Fruit fly (Drosophila melanogaster) whole organism, embryonic: ENCODE results near the gene Oatp26F.
A peak's percentile ranks its signal among the peaks of the same experiment; 100 is the strongest.

Experiments used
- Ada2b ChIP-seq: fragments of 200-800 bp; sonication (Bioruptor generic); IDR thresholded peaks from 2 replicates; pipeline ENCODE4 v1.3.6; 2022; ENCODE audit warnings: missing biosample characterization, missing genetic modification characterization
- Aef1 ChIP-seq: fragments of 200-800 bp; sonication (Bioruptor generic); IDR thresholded peaks from 3 replicates; pipeline ENCODE4 v1.3.6; 2022; ENCODE audit warnings: missing biosample characterization, missing genetic modification characterization
- Atf3 ChIP-seq: fragments of 200-800 bp; sonication (Bioruptor generic); optimal IDR thresholded peaks from 3 replicates; lab custom pipeline; 2016; ENCODE audit warnings: missing biosample characterization, missing genetic modification characterization
- CG10366 ChIP-seq: fragments of 200-800 bp; sonication (Bioruptor generic); IDR thresholded peaks from 2 replicates; pipeline ENCODE4 v1.3.6; 2022; ENCODE audit warnings: missing biosample characterization, missing genetic modification characterization
- CG11093 ChIP-seq: fragments of 200-800 bp; sonication (Bioruptor generic); IDR thresholded peaks from 3 replicates; pipeline ENCODE4 v1.3.6; 2022; ENCODE audit warnings: missing biosample characterization, missing genetic modification characterization
- CG11695 ChIP-seq: fragments of 200-800 bp; sonication (Bioruptor generic); IDR thresholded peaks from 3 replicates; pipeline ENCODE4 v1.3.6; 2022; ENCODE audit warnings: missing biosample characterization, missing genetic modification characterization
- CG12744 ChIP-seq: fragments of 200-800 bp; sonication (Bioruptor generic); optimal IDR thresholded peaks from 2 replicates; lab custom pipeline; 2016; ENCODE audit warnings: missing biosample characterization, missing genetic modification characterization
- CG13894 ChIP-seq: fragments of 200-800 bp; sonication (Bioruptor generic); optimal IDR thresholded peaks from 3 replicates; lab custom pipeline; 2018; ENCODE audit warnings: missing biosample characterization, mild to moderate bottlenecking, missing genetic modification characterization, moderate library complexity
- CG14014 ChIP-seq: fragments of 200-800 bp; sonication (Bioruptor generic); IDR thresholded peaks from 2 replicates; pipeline ENCODE4 v1.3.6; 2022; ENCODE audit warnings: missing biosample characterization, missing genetic modification characterization
- CG14965 ChIP-seq: fragments of 200-800 bp; sonication (Bioruptor generic); optimal IDR thresholded peaks from 2 replicates; lab custom pipeline; 2016; ENCODE audit warnings: missing biosample characterization, missing genetic modification characterization, borderline replicate concordance
- CG15011 ChIP-seq: fragments of 200-800 bp; sonication (Bioruptor generic); optimal IDR thresholded peaks from 3 replicates; lab custom pipeline; 2018; ENCODE audit warnings: missing biosample characterization, mild to moderate bottlenecking, missing genetic modification characterization
- CG16813 ChIP-seq: fragments of 200-800 bp; sonication (Bioruptor generic); IDR thresholded peaks from 3 replicates; pipeline ENCODE4 v1.3.6; 2022; ENCODE audit warnings: missing biosample characterization, missing genetic modification characterization; ENCODE audit not compliant: partially characterized antibody
- CG17802 ChIP-seq: fragments of 200-800 bp; sonication (Bioruptor generic); optimal IDR thresholded peaks from 2 replicates; lab custom pipeline; 2018; ENCODE audit warnings: missing biosample characterization, mild to moderate bottlenecking, missing genetic modification characterization, moderate library complexity
- CG17829 ChIP-seq: fragments of 200-800 bp; optimal IDR thresholded peaks from 2 replicates; lab custom pipeline; 2019; ENCODE audit warnings: missing biosample characterization, mild to moderate bottlenecking, missing genetic modification characterization, moderate library complexity
- CG18262 ChIP-seq: fragments of 200-800 bp; optimal IDR thresholded peaks from 3 replicates; lab custom pipeline; 2019; ENCODE audit warnings: missing biosample characterization, mild to moderate bottlenecking, missing genetic modification characterization, moderate library complexity
- CG30403 ChIP-seq: fragments of 200-800 bp; sonication (Bioruptor generic); optimal IDR thresholded peaks from 3 replicates; lab custom pipeline; 2016; ENCODE audit warnings: missing biosample characterization, missing genetic modification characterization
- CG31388 ChIP-seq: fragments of 200-800 bp; sonication (Bioruptor generic); optimal IDR thresholded peaks from 2 replicates; lab custom pipeline; 2016; ENCODE audit warnings: missing biosample characterization, missing genetic modification characterization
- CG7271 ChIP-seq: fragments of 200-800 bp; sonication (Bioruptor generic); optimal IDR thresholded peaks from 2 replicates; lab custom pipeline; 2018; ENCODE audit warnings: missing biosample characterization, mild to moderate bottlenecking, missing genetic modification characterization, moderate library complexity
- CG9817 ChIP-seq: fragments of 200-800 bp; sonication (Bioruptor generic); optimal IDR thresholded peaks from 2 replicates; lab custom pipeline; 2018; ENCODE audit warnings: missing biosample characterization, mild to moderate bottlenecking, missing genetic modification characterization, moderate library complexity
- D19B ChIP-seq: fragments of 200-800 bp; sonication (Bioruptor generic); optimal IDR thresholded peaks from 2 replicates; lab custom pipeline; 2017; ENCODE audit warnings: missing biosample characterization, mild to moderate bottlenecking, missing genetic modification characterization
- Dip2 ChIP-seq: fragments of 200-800 bp; sonication (Bioruptor generic); IDR thresholded peaks from 2 replicates; pipeline ENCODE4 v1.3.6; 2022; ENCODE audit warnings: missing biosample characterization, missing genetic modification characterization
- E2f2 ChIP-seq: fragments of 200-800 bp; sonication (Bioruptor generic); IDR thresholded peaks from 2 replicates; pipeline ENCODE4 v1.3.6; 2022; ENCODE audit warnings: missing biosample characterization, missing genetic modification characterization
- Hmx ChIP-seq: fragments of 200-800 bp; sonication (Bioruptor generic); optimal IDR thresholded peaks from 2 replicates; lab custom pipeline; 2016; ENCODE audit warnings: missing biosample characterization, missing genetic modification characterization
- Hr3 ChIP-seq: fragments of 200-800 bp; sonication (Bioruptor generic); optimal IDR thresholded peaks from 3 replicates; lab custom pipeline; 2016; ENCODE audit warnings: missing biosample characterization, missing genetic modification characterization
- Kr ChIP-seq: fragments of 200-800 bp; sonication (Bioruptor generic); optimal IDR thresholded peaks from 2 replicates; lab custom pipeline; 2017; ENCODE audit warnings: missing biosample characterization, mild to moderate bottlenecking, missing genetic modification characterization
- MESR4 ChIP-seq: fragments of 200-800 bp; sonication (Bioruptor generic); optimal IDR thresholded peaks from 2 replicates; lab custom pipeline; 2018; ENCODE audit warnings: missing biosample characterization, mild to moderate bottlenecking, missing genetic modification characterization, moderate library complexity
- Myb ChIP-seq: fragments of 200-800 bp; sonication (Bioruptor generic); optimal IDR thresholded peaks from 2 replicates; lab custom pipeline; 2016; ENCODE audit warnings: missing biosample characterization, missing genetic modification characterization
- Neu2 ChIP-seq: fragments of 200-800 bp; sonication (Bioruptor generic); optimal IDR thresholded peaks from 3 replicates; lab custom pipeline; 2016; ENCODE audit warnings: missing biosample characterization, missing genetic modification characterization, borderline replicate concordance
- ac ChIP-seq: fragments of 200-800 bp; sonication (Bioruptor generic); optimal IDR thresholded peaks from 3 replicates; lab custom pipeline; 2017; ENCODE audit warnings: missing biosample characterization, mild to moderate bottlenecking, missing genetic modification characterization
- al ChIP-seq: fragments of 200-800 bp; sonication (Bioruptor generic); IDR thresholded peaks from 2 replicates; pipeline ENCODE4 v1.3.6; 2022; ENCODE audit warnings: missing biosample characterization, missing genetic modification characterization
- amos ChIP-seq: fragments of 200-800 bp; sonication (Bioruptor generic); IDR thresholded peaks from 2 replicates; pipeline ENCODE4 v1.3.6; 2022; ENCODE audit warnings: missing biosample characterization, missing genetic modification characterization; ENCODE audit not compliant: partially characterized antibody
- az2 ChIP-seq: fragments of 200-800 bp; sonication (Bioruptor generic); optimal IDR thresholded peaks from 3 replicates; lab custom pipeline; 2016; ENCODE audit warnings: missing biosample characterization, missing genetic modification characterization
- dmrt99B ChIP-seq: fragments of 200-800 bp; sonication (Bioruptor generic); optimal IDR thresholded peaks from 2 replicates; lab custom pipeline; 2018; ENCODE audit warnings: missing biosample characterization, mild to moderate bottlenecking, missing genetic modification characterization, moderate library complexity
- fd64A ChIP-seq: fragments of 200-800 bp; sonication (Bioruptor generic); optimal IDR thresholded peaks from 3 replicates; lab custom pipeline; 2018; ENCODE audit warnings: missing biosample characterization, mild to moderate bottlenecking, missing genetic modification characterization
- h ChIP-seq: fragments of >200 bp; optimal IDR thresholded peaks from 2 replicates; lab custom pipeline; 2017
- klu ChIP-seq: fragments of 200-800 bp; sonication (Bioruptor generic); IDR thresholded peaks from 2 replicates; pipeline ENCODE4 v1.3.6; 2022; ENCODE audit warnings: missing biosample characterization, missing genetic modification characterization
- lilli ChIP-seq: fragments of 200-800 bp; sonication (Bioruptor generic); optimal IDR thresholded peaks from 3 replicates; lab custom pipeline; 2016; ENCODE audit warnings: missing biosample characterization, missing genetic modification characterization
- mam ChIP-seq: fragments of 200-800 bp; sonication (Bioruptor generic); optimal IDR thresholded peaks from 3 replicates; lab custom pipeline; 2016; ENCODE audit warnings: missing biosample characterization, missing genetic modification characterization
- oc ChIP-seq: fragments of 200-800 bp; sonication (Bioruptor generic); optimal IDR thresholded peaks from 2 replicates; lab custom pipeline; 2018; ENCODE audit warnings: missing biosample characterization, mild to moderate bottlenecking, missing genetic modification characterization, moderate library complexity
- pita ChIP-seq: fragments of 200-800 bp; sonication (Bioruptor generic); optimal IDR thresholded peaks from 2 replicates; lab custom pipeline; 2017; ENCODE audit warnings: missing biosample characterization, mild to moderate bottlenecking, missing genetic modification characterization
- schlank ChIP-seq: fragments of 200-800 bp; sonication (Bioruptor generic); optimal IDR thresholded peaks from 2 replicates; lab custom pipeline; 2018; ENCODE audit warnings: missing biosample characterization, mild to moderate bottlenecking, missing genetic modification characterization
- sd ChIP-seq: fragments of 200-800 bp; sonication (Bioruptor generic); optimal IDR thresholded peaks from 3 replicates; lab custom pipeline; 2018; ENCODE audit warnings: missing biosample characterization, mild to moderate bottlenecking, missing genetic modification characterization, moderate library complexity
- sens ChIP-seq: fragments of 200-800 bp; sonication (Bioruptor generic); peaks from one replicate; lab custom pipeline; 2016; ENCODE audit warnings: missing biosample characterization, missing genetic modification characterization
- seq ChIP-seq: fragments of 200-800 bp; sonication (Bioruptor generic); IDR thresholded peaks from 2 replicates; pipeline ENCODE4 v1.3.6; 2022; ENCODE audit warnings: missing biosample characterization, missing genetic modification characterization
- sisA ChIP-seq: fragments of 200-800 bp; sonication (Bioruptor generic); IDR thresholded peaks from 2 replicates; pipeline ENCODE4 v1.3.6; 2022; ENCODE audit warnings: missing biosample characterization, missing genetic modification characterization
- slou ChIP-seq: fragments of 200-800 bp; sonication (Bioruptor generic); optimal IDR thresholded peaks from 3 replicates; lab custom pipeline; 2016; ENCODE audit warnings: missing biosample characterization, missing genetic modification characterization
- sqz ChIP-seq: fragments of 200-800 bp; sonication (Bioruptor generic); optimal IDR thresholded peaks from 3 replicates; lab custom pipeline; 2018; ENCODE audit warnings: missing biosample characterization, mild to moderate bottlenecking, missing genetic modification characterization
- tll ChIP-seq, 2 experiments: fragments of 200-800 bp in 1 of 2; fragments of >200 bp in 1 of 2; sonication (Bioruptor generic) in 1 of 2; optimal IDR thresholded peaks; 2 replicates each; lab custom pipeline; 2017 to 2019; ENCODE audit warnings: missing biosample characterization in 2 of 2, missing genetic modification characterization in 2 of 2, mild to moderate bottlenecking in 1 of 2, moderate library complexity in 1 of 2
- toy ChIP-seq: fragments of 200-800 bp; sonication (Bioruptor generic); IDR thresholded peaks from 2 replicates; pipeline ENCODE4 v1.3.6; 2022; ENCODE audit warnings: missing biosample characterization, missing genetic modification characterization

The Oatp26F gene

DNA sequence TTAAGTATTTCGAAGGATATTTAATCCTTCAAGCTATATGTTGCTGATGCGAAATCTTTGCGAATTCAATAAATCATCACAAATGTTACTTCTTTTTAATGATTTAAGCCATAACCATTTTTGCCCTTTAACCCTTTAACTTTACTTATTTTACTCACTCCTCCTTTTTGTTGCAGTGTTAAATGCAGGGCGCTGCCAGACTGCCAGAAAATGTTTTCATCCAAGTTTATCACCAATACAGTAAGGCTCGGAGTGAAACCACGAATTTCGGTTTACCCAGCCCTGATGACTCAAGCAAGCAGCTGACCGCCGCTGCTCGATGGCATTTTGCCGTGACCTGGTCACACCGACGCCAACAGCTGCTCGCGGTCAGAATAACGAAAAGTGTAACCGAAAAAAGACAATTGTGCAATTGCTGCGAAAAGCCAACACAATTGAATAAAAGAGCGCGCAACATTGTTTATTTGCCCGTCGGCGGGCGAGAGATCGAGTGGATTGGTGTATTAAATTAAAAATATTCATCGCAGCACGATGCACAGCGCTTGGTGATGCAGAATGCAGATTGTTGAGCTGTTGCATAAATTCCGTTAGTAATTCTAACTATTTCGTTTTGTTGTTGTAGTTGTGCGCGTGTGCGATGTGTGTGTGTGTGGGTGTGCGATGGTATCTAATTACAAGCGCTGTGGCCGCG, 21.4 kb downstream of the Oatp26F start, which contains the start of gene CG11050 (continued):
- TF ChIP-seq tll (GFP tag; optimal IDR thresholded peaks at IDR 0.05; lab: Kevin White, UChicago) (peak in 1 of 2 experiments; percentile 72), pita (GFP tag; lab: Kevin White, UChicago) (peak; percentile 90), Ada2b (GFP tag; lab: Robert Waterston, UW) (peak; percentile 71), CG11695 (GFP tag; lab: Robert Waterston, UW) (0 out of 3 replicates have a peak, but pooled peaks have one; percentile 37), dmrt99B (tag; lab: Kevin White, UChicago) (peak; percentile 72), Neu2 (GFP tag; lab: Kevin White, UChicago) (no peak), ac (GFP tag; lab: Kevin White, UChicago) (no peak), CG10366 (GFP tag; lab: Robert Waterston, UW) (peak; percentile 72), Myb (peak; percentile 89), CG31388 (GFP tag; lab: Kevin White, UChicago) (peak; percentile 51), oc (tag; lab: Kevin White, UChicago) (peak; percentile 58), al (peak; percentile 77), Kr (peak; percentile 90), sens (GFP tag; lab: Kevin White, UChicago) (peak; percentile 91), CG15011 (no peak), CG18262 (peak; percentile 69), amos (GFP tag; lab: Robert Waterston, UW) (peak; percentile 60), az2 (GFP tag; lab: Kevin White, UChicago) (peak; percentile 83), CG14014 (GFP tag; lab: Robert Waterston, UW) (peak; percentile 78), Aef1 (GFP tag; lab: Robert Waterston, UW) (peak; percentile 59), Atf3 (GFP tag; lab: Kevin White, UChicago) (peak; percentile 97), Dip2 (GFP tag; lab: Robert Waterston, UW) (no peak), Hmx (no peak), toy (GFP tag; lab: Robert Waterston, UW) (0 out of 2 replicates have a peak, but pooled peaks have one; percentile 19), Hr3 (peak; percentile 44), sqz (GFP tag; lab: Kevin White, UChicago) (no peak), MESR4 (GFP tag; lab: Kevin White, UChicago) (peak; percentile 70), CG9817 (tag; lab: Kevin White, UChicago) (peak; percentile 63), CG14965 (GFP tag; lab: Kevin White, UChicago) (peak; percentile 16), lilli (peak; percentile 91), klu (GFP tag; lab: Robert Waterston, UW) (peak; percentile 59), sisA (GFP tag; lab: Robert Waterston, UW) (peak; percentile 80), CG12744 (peak; percentile 68), slou (peak; percentile 49), CG30403 (GFP tag; lab: Kevin White, UChicago) (peak; percentile 86), mam (GFP tag; lab: Kevin White, UChicago) (peak; percentile 87), E2f2 (peak; percentile 68), CG16813 (GFP tag; lab: Robert Waterston, UW) (peak; percentile 34; the same call in 1 of the 3 replicates), CG13894 (tag; lab: Kevin White, UChicago) (peak; percentile 73), D19B (GFP tag; lab: Kevin White, UChicago) (peak; percentile 49), fd64A (no peak), CG17802 (peak; percentile 18), seq (0 out of 2 replicates have a peak, but pooled peaks have one; percentile 35), CG17829 (tag; lab: Kevin White, UChicago) (peak; percentile 84), h (lab: Kevin White, UChicago) (no peak), CG11093 (GFP tag; lab: Robert Waterston, UW) (0 out of 3 replicates have a peak, but pooled peaks have one; percentile 29), CG7271 (tag; lab: Kevin White, UChicago) (peak; percentile 54), schlank (tag; lab: Kevin White, UChicago) (peak; percentile 34), sd (peak; percentile 83)
